Fruit fly (Drosophila melanogaster): Measurements from ENCODE around the gene Pgant7.

dm6 chrX:18538204-18538864, 38.5 kb upstream of the Pgant7 start:
- TF ChIP-seq Mio (GFP tag; optimal IDR thresholded peaks at IDR 0.05) = no peak
- no peak for TF ChIP-seq Myc (optimal IDR thresholded peaks at IDR 0.05)
- no peak for TF ChIP-seq Hr78 (GFP tag; optimal IDR thresholded peaks at IDR 0.05)

Data from whole organism, wandering third instar larva.